Fruit fly (Drosophila melanogaster) whole organism, adult: ENCODE measurements around the gene Uck.

Experiments used
- CG11617 ChIP-seq: fragments of 200-800 bp; sonication (Bioruptor generic); optimal IDR thresholded peaks from 2 replicates; lab custom pipeline; 2017; ENCODE audit warnings: mild to moderate bottlenecking, missing biosample characterization, missing genetic modification reagents, missing genetic modification characterization
- CG12768 ChIP-seq: fragments of 200-800 bp; sonication (Bioruptor generic); optimal IDR thresholded peaks from 2 replicates; lab custom pipeline; 2017; ENCODE audit warnings: missing biosample characterization, missing genetic modification characterization, mild to moderate bottlenecking, moderate library complexity, missing genetic modification reagents
- CG14711 ChIP-seq: fragments of 200-800 bp; sonication (Bioruptor generic); optimal IDR thresholded peaks from 2 replicates; lab custom pipeline; 2018; ENCODE audit warnings: missing biosample characterization, mild to moderate bottlenecking, missing genetic modification characterization, moderate library complexity
- CG1620 ChIP-seq: fragments of 200-800 bp; sonication (Bioruptor generic); optimal IDR thresholded peaks from 2 replicates; lab custom pipeline; 2016; ENCODE audit warnings: missing biosample characterization, missing genetic modification characterization
- CG33017 ChIP-seq: fragments of 200-800 bp; sonication (Bioruptor generic); optimal IDR thresholded peaks from 2 replicates; lab custom pipeline; 2018; ENCODE audit warnings: missing biosample characterization, mild to moderate bottlenecking, missing genetic modification characterization, moderate library complexity
- CG5204 ChIP-seq: fragments of 200-800 bp; sonication (Bioruptor generic); optimal IDR thresholded peaks from 2 replicates; lab custom pipeline; 2016; ENCODE audit warnings: missing biosample characterization, missing genetic modification characterization
- CG7045 ChIP-seq: fragments of 200-800 bp; sonication (Bioruptor generic); optimal IDR thresholded peaks from 2 replicates; lab custom pipeline; 2017; ENCODE audit warnings: missing biosample characterization, mild to moderate bottlenecking, missing genetic modification characterization
- CG7101 ChIP-seq: fragments of 200-800 bp; sonication (Bioruptor generic); optimal IDR thresholded peaks from 2 replicates; lab custom pipeline; 2018; ENCODE audit warnings: missing biosample characterization, mild to moderate bottlenecking, missing genetic modification characterization, moderate library complexity
- Clk ChIP-seq: fragments of 200-800 bp; sonication (Bioruptor generic); optimal IDR thresholded peaks from 2 replicates; lab custom pipeline; 2017; ENCODE audit warnings: missing biosample characterization, missing genetic modification characterization
- Crg-1 ChIP-seq: fragments of 200-800 bp; sonication (Bioruptor generic); optimal IDR thresholded peaks from 2 replicates; lab custom pipeline; 2016; ENCODE audit warnings: missing biosample characterization, missing genetic modification characterization
- Hr96 ChIP-seq: fragments of 200-800 bp; sonication (Bioruptor generic); optimal IDR thresholded peaks from 2 replicates; lab custom pipeline; 2016; ENCODE audit warnings: missing biosample characterization, missing genetic modification characterization
- Mnt ChIP-seq: fragments of 200-800 bp; sonication (Bioruptor generic); optimal IDR thresholded peaks from 2 replicates; lab custom pipeline; 2016; ENCODE audit warnings: missing biosample characterization, mild to moderate bottlenecking, missing genetic modification characterization
- bab1 ChIP-seq: fragments of 200-800 bp; sonication (Bioruptor generic); optimal IDR thresholded peaks from 3 replicates; lab custom pipeline; 2019; ENCODE audit warnings: missing biosample characterization, mild to moderate bottlenecking, missing genetic modification characterization, moderate library complexity
- cic ChIP-seq: fragments of 200-800 bp; sonication (Bioruptor generic); optimal IDR thresholded peaks from 2 replicates; lab custom pipeline; 2017; ENCODE audit warnings: missing biosample characterization, mild to moderate bottlenecking, missing genetic modification characterization, moderate library complexity
- cnc ChIP-seq, 2 experiments: fragments of >200 bp; optimal IDR thresholded peaks; 2 replicates each; lab custom pipeline; 2017
- kay ChIP-seq: fragments of 200-800 bp; sonication (Bioruptor generic); peaks from one replicate; lab custom pipeline; 2016; ENCODE audit warnings: missing biosample characterization, missing genetic modification characterization, borderline replicate concordance
- ovo ChIP-seq: fragments of 200-800 bp; sonication (Bioruptor generic); optimal IDR thresholded peaks from 2 replicates; lab custom pipeline; 2016; ENCODE audit warnings: missing biosample characterization, missing genetic modification characterization
- pad ChIP-seq: fragments of 200-800 bp; sonication (Bioruptor generic); optimal IDR thresholded peaks from 3 replicates; lab custom pipeline; 2017; ENCODE audit warnings: missing biosample characterization, missing genetic modification characterization, mild to moderate bottlenecking, moderate library complexity, missing genetic modification reagents
- tj ChIP-seq: fragments of 200-800 bp; sonication (Bioruptor generic); optimal IDR thresholded peaks from 3 replicates; lab custom pipeline; 2017; ENCODE audit warnings: missing biosample characterization, mild to moderate bottlenecking, missing genetic modification characterization, moderate library complexity
- toe ChIP-seq: fragments of 200-800 bp; sonication (Bioruptor generic); optimal IDR thresholded peaks from 2 replicates; lab custom pipeline; 2016; ENCODE audit warnings: missing biosample characterization, missing genetic modification characterization

Gene Uck

dm6 chr3R:24260041-24260379, 30.0 kb upstream of the Uck start:
- peak; percentile 35 for TF ChIP-seq CG11617 (GFP tag; lab: Kevin White, UChicago)
- TF ChIP-seq cic (GFP tag; lab: Kevin White, UChicago) = no peak
- no peak for TF ChIP-seq CG14711 (tag; lab: Kevin White, UChicago)
- no peak for TF ChIP-seq CG33017
- peak; percentile 90 for TF ChIP-seq pad (GFP tag; lab: Kevin White, UChicago)
- peak; percentile 69 for TF ChIP-seq kay
- peak; percentile 32 for TF ChIP-seq tj
- no peak for TF ChIP-seq CG7101
- TF ChIP-seq CG5204 (GFP tag; lab: Kevin White, UChicago) = no peak
- TF ChIP-seq Crg-1 (GFP tag; lab: Kevin White, UChicago) = peak; percentile 4
- no peak for TF ChIP-seq Mnt (GFP tag; lab: Kevin White, UChicago)
- no peak for TF ChIP-seq bab1 (GFP tag; lab: Kevin White, UChicago)
- TF ChIP-seq CG7045 (GFP tag; lab: Kevin White, UChicago) = no peak
- no peak for TF ChIP-seq CG12768
- TF ChIP-seq toe (GFP tag; lab: Kevin White, UChicago) = no peak

- TF ChIP-seq pad (GFP tag; lab: Kevin White, UChicago) (no peak), CG7045 (GFP tag; lab: Kevin White, UChicago) (no peak), kay (peak; percentile 97)
Observed at dm6 chr3R:24260411-24260810, 29.6 kb upstream of the Uck start.

dm6 chr3R:24261380-24262021, 28.5 kb upstream of the Uck start:
- no peak for TF ChIP-seq CG1620 (GFP tag; lab: Kevin White, UChicago)

- no peak for TF ChIP-seq tj
- TF ChIP-seq Crg-1 (GFP tag; lab: Kevin White, UChicago) = no peak
- TF ChIP-seq pad (GFP tag; lab: Kevin White, UChicago) = no peak
- TF ChIP-seq CG11617 (GFP tag; lab: Kevin White, UChicago) = no peak
- TF ChIP-seq cnc (optimal IDR thresholded peaks at IDR 0.05; lab: Kevin White, UChicago) = no peak
- no peak for TF ChIP-seq kay
- no peak for TF ChIP-seq Clk (GFP tag; lab: Kevin White, UChicago)
- TF ChIP-seq CG5204 (GFP tag; lab: Kevin White, UChicago) = no peak
- no peak for TF ChIP-seq CG7045 (GFP tag; lab: Kevin White, UChicago)
- TF ChIP-seq CG7101 = no peak
- no peak for TF ChIP-seq CG14711 (tag; lab: Kevin White, UChicago)
Observed at dm6 chr3R:24262923-24263322, 27.0 kb upstream of the Uck start.

- TF ChIP-seq Mnt (GFP tag; lab: Kevin White, UChicago) = no peak
- TF ChIP-seq CG33017 = peak; percentile 17
- peak; percentile 37 for TF ChIP-seq toe (GFP tag; lab: Kevin White, UChicago)
Observed at dm6 chr3R:24263588-24264413, 26.2 kb upstream of the Uck start.

- TF ChIP-seq cnc (optimal IDR thresholded peaks at IDR 0.05; lab: Kevin White, UChicago) (no peak), CG7045 (GFP tag; lab: Kevin White, UChicago) (peak; percentile 32), Crg-1 (GFP tag; lab: Kevin White, UChicago) (peak; percentile 32), CG1620 (GFP tag; lab: Kevin White, UChicago) (no peak), pad (GFP tag; lab: Kevin White, UChicago) (peak; percentile 72), kay (peak; percentile 40), Hr96 (GFP tag; lab: Kevin White, UChicago) (no peak), CG33017 (no peak), toe (GFP tag; lab: Kevin White, UChicago) (peak; percentile 24), Mnt (GFP tag; lab: Kevin White, UChicago) (no peak), CG12768 (peak; percentile 31), CG14711 (tag; lab: Kevin White, UChicago) (no peak), Clk (GFP tag; lab: Kevin White, UChicago) (no peak), bab1 (GFP tag; lab: Kevin White, UChicago) (no peak), CG5204 (GFP tag; lab: Kevin White, UChicago) (no peak), ovo (GFP tag; lab: Kevin White, UChicago) (peak; percentile 13), CG11617 (GFP tag; lab: Kevin White, UChicago) (peak; percentile 4), CG7101 (no peak), tj (peak; percentile 58), cic (GFP tag; lab: Kevin White, UChicago) (peak; percentile 81)
Observed at dm6 chr3R:24264414-24265363, 25.3 kb upstream of the Uck start.
